Fruit fly (Drosophila melanogaster) whole organism, prepupa: ENCODE data around the gene CG32305.

Experiments used
- Blimp-1 ChIP-seq: fragments of 200-800 bp; sonication (Bioruptor generic); optimal IDR thresholded peaks from 3 replicates; lab custom pipeline; 2017; ENCODE audit warnings: missing biosample characterization, missing genetic modification characterization, mild to moderate bottlenecking, moderate library complexity, missing genetic modification reagents
- CG10631 ChIP-seq: fragments of 200-800 bp; sonication (Bioruptor generic); optimal IDR thresholded peaks from 2 replicates; lab custom pipeline; 2016; ENCODE audit warnings: missing biosample characterization, missing genetic modification characterization
- CG15336 ChIP-seq: fragments of 200-800 bp; sonication (Bioruptor generic); IDR thresholded peaks from 2 replicates; pipeline ENCODE4 v1.3.6; 2022; ENCODE audit warnings: missing biosample characterization, missing genetic modification characterization
- CG16779 ChIP-seq: fragments of 200-800 bp; sonication (Bioruptor generic); optimal IDR thresholded peaks from 3 replicates; lab custom pipeline; 2017; ENCODE audit warnings: missing biosample characterization, mild to moderate bottlenecking, missing genetic modification characterization
- CG31627 ChIP-seq: fragments of 200-800 bp; sonication (Bioruptor generic); optimal IDR thresholded peaks from 3 replicates; lab custom pipeline; 2016; ENCODE audit warnings: missing biosample characterization, missing genetic modification characterization
- CG34406 ChIP-seq: fragments of 200-800 bp; sonication (Bioruptor generic); optimal IDR thresholded peaks from 3 replicates; lab custom pipeline; 2016; ENCODE audit warnings: missing biosample characterization, missing genetic modification characterization
- CG3919 ChIP-seq: fragments of 200-800 bp; sonication (Bioruptor generic); optimal IDR thresholded peaks from 3 replicates; lab custom pipeline; 2016; ENCODE audit warnings: missing biosample characterization, missing genetic modification characterization
- CG4318 ChIP-seq: fragments of 200-800 bp; sonication (Bioruptor generic); optimal IDR thresholded peaks from 3 replicates; lab custom pipeline; 2017; ENCODE audit warnings: missing biosample characterization, mild to moderate bottlenecking, missing genetic modification characterization
- CG6276 ChIP-seq: fragments of 200-800 bp; sonication (Bioruptor generic); optimal IDR thresholded peaks from 2 replicates; lab custom pipeline; 2017; ENCODE audit warnings: missing biosample characterization, mild to moderate bottlenecking, missing genetic modification characterization
- CG6792 ChIP-seq: fragments of 200-800 bp; sonication (Bioruptor generic); optimal IDR thresholded peaks from 3 replicates; lab custom pipeline; 2016; ENCODE audit warnings: missing biosample characterization, missing genetic modification characterization
- CG6808 ChIP-seq: fragments of 200-800 bp; sonication (Bioruptor generic); optimal IDR thresholded peaks from 3 replicates; lab custom pipeline; 2017; ENCODE audit warnings: missing biosample characterization, missing genetic modification characterization, mild to moderate bottlenecking, moderate library complexity, missing genetic modification reagents
- CG7368 ChIP-seq: fragments of 200-800 bp; sonication (Bioruptor generic); optimal IDR thresholded peaks from 3 replicates; lab custom pipeline; 2016; ENCODE audit warnings: missing biosample characterization, missing genetic modification characterization
- CG8119 ChIP-seq: fragments of 200-800 bp; sonication (Bioruptor generic); IDR thresholded peaks from 3 replicates; pipeline ENCODE4 v1.3.6; 2022; ENCODE audit warnings: missing biosample characterization, missing genetic modification characterization
- CG8319 ChIP-seq: fragments of 200-800 bp; sonication (Bioruptor generic); optimal IDR thresholded peaks from 3 replicates; lab custom pipeline; 2016; ENCODE audit warnings: missing biosample characterization, missing genetic modification characterization
- CG8632 ChIP-seq: fragments of 200-800 bp; sonication (Bioruptor generic); optimal IDR thresholded peaks from 3 replicates; lab custom pipeline; 2016; ENCODE audit warnings: missing biosample characterization, missing genetic modification characterization
- Eip75B ChIP-seq: fragments of 200-800 bp; sonication (Bioruptor generic); optimal IDR thresholded peaks from 3 replicates; lab custom pipeline; 2016; ENCODE audit warnings: missing biosample characterization, missing genetic modification characterization
- Eip93F ChIP-seq: fragments of 200-800 bp; sonication (Bioruptor generic); optimal IDR thresholded peaks from 2 replicates; lab custom pipeline; 2016; ENCODE audit warnings: missing biosample characterization, mild to moderate bottlenecking, missing genetic modification characterization
- Ets21C ChIP-seq: fragments of 200-800 bp; sonication (Bioruptor generic); optimal IDR thresholded peaks from 3 replicates; lab custom pipeline; 2016; ENCODE audit warnings: missing biosample characterization, missing genetic modification characterization
- Ets96B ChIP-seq: fragments of 200-800 bp; optimal IDR thresholded peaks from 2 replicates; lab custom pipeline; 2019; ENCODE audit warnings: missing biosample characterization, mild to moderate bottlenecking, missing genetic modification characterization, moderate library complexity
- Gug ChIP-seq: fragments of 200-800 bp; sonication (Bioruptor generic); IDR thresholded peaks from 2 replicates; pipeline ENCODE4 v1.3.6; 2022; ENCODE audit warnings: missing biosample characterization, missing genetic modification characterization
- Hr38 ChIP-seq: sonication (Bioruptor generic); optimal IDR thresholded peaks from 2 replicates; lab custom pipeline; 2016; ENCODE audit warnings: missing biosample characterization, missing genetic modification characterization
- Hr39 ChIP-seq: fragments of 200-800 bp; sonication (Bioruptor generic); optimal IDR thresholded peaks from 2 replicates; lab custom pipeline; 2016; ENCODE audit warnings: missing biosample characterization, missing genetic modification characterization
- Hr4 ChIP-seq: fragments of 200-800 bp; sonication (Bioruptor generic); optimal IDR thresholded peaks from 3 replicates; lab custom pipeline; 2016; ENCODE audit warnings: missing biosample characterization, missing genetic modification characterization
- Lpt ChIP-seq: fragments of 200-800 bp; sonication (Bioruptor generic); optimal IDR thresholded peaks from 3 replicates; lab custom pipeline; 2016; ENCODE audit warnings: missing biosample characterization, missing genetic modification characterization
- Met ChIP-seq: fragments of 200-800 bp; sonication (Bioruptor generic); optimal IDR thresholded peaks from 3 replicates; lab custom pipeline; 2016; ENCODE audit warnings: missing biosample characterization, missing genetic modification characterization
- OdsH ChIP-seq: fragments of 200-800 bp; sonication (Bioruptor generic); optimal IDR thresholded peaks from 3 replicates; lab custom pipeline; 2016; ENCODE audit warnings: missing biosample characterization, missing genetic modification characterization
- Smox ChIP-seq: fragments of 200-800 bp; sonication (Bioruptor generic); optimal IDR thresholded peaks from 3 replicates; lab custom pipeline; 2016; ENCODE audit warnings: missing biosample characterization, missing genetic modification characterization
- Sox102F ChIP-seq: fragments of 200-800 bp; sonication (Bioruptor generic); optimal IDR thresholded peaks from 2 replicates; lab custom pipeline; 2016; ENCODE audit warnings: missing biosample characterization, mild to moderate bottlenecking, missing genetic modification characterization
- Sox14 ChIP-seq: fragments of 200-800 bp; sonication (Bioruptor generic); optimal IDR thresholded peaks from 3 replicates; lab custom pipeline; 2016; ENCODE audit warnings: missing biosample characterization, missing genetic modification characterization
- Sox15 ChIP-seq: fragments of 200-800 bp; sonication (Bioruptor generic); optimal IDR thresholded peaks from 3 replicates; lab custom pipeline; 2016; ENCODE audit warnings: missing biosample characterization, missing genetic modification characterization
- cyc ChIP-seq: fragments of 200-800 bp; sonication (Bioruptor generic); optimal IDR thresholded peaks from 3 replicates; lab custom pipeline; 2016; ENCODE audit warnings: missing biosample characterization, missing genetic modification characterization
- dac ChIP-seq: fragments of 200-800 bp; sonication (Bioruptor generic); optimal IDR thresholded peaks from 2 replicates; lab custom pipeline; 2017; ENCODE audit warnings: missing biosample characterization, mild to moderate bottlenecking, missing genetic modification characterization
- esn ChIP-seq: fragments of 200-800 bp; sonication (Bioruptor generic); optimal IDR thresholded peaks from 2 replicates; lab custom pipeline; 2016; ENCODE audit warnings: missing biosample characterization, mild to moderate bottlenecking, missing genetic modification characterization, moderate library complexity
- lz ChIP-seq: fragments of 200-800 bp; sonication (Bioruptor generic); optimal IDR thresholded peaks from 3 replicates; lab custom pipeline; 2016; ENCODE audit warnings: missing biosample characterization, missing genetic modification characterization
- pdm3 ChIP-seq: fragments of 200-800 bp; sonication (Bioruptor generic); optimal IDR thresholded peaks from 3 replicates; lab custom pipeline; 2016; ENCODE audit warnings: missing biosample characterization, missing genetic modification characterization
- salr ChIP-seq, 2 experiments: fragments of 200-800 bp; sonication (Bioruptor generic); optimal IDR thresholded peaks; 3 replicates each; lab custom pipeline; 2016 to 2018; ENCODE audit warnings: missing biosample characterization in 2 of 2, missing genetic modification characterization in 2 of 2, mild to moderate bottlenecking in 1 of 2
- spab ChIP-seq: fragments of 200-800 bp; sonication (Bioruptor generic); optimal IDR thresholded peaks from 2 replicates; lab custom pipeline; 2017; ENCODE audit warnings: missing biosample characterization, mild to moderate bottlenecking, missing genetic modification characterization, missing genetic modification reagents
- ss ChIP-seq, 2 experiments: fragments of 200-800 bp; sonication (Bioruptor generic); optimal IDR thresholded peaks; 2 replicates in 1 of 2; 3 replicates in 1 of 2; lab custom pipeline; 2017 to 2018; ENCODE audit warnings: mild to moderate bottlenecking in 2 of 2, missing biosample characterization in 2 of 2, missing genetic modification characterization in 2 of 2, moderate library complexity in 1 of 2
- svp ChIP-seq: fragments of 200-800 bp; sonication (Bioruptor generic); peaks from one replicate; lab custom pipeline; 2016; ENCODE audit warnings: missing biosample characterization, missing genetic modification characterization
- topi ChIP-seq: fragments of 200-800 bp; sonication (Bioruptor generic); optimal IDR thresholded peaks from 3 replicates; lab custom pipeline; 2016; ENCODE audit warnings: missing biosample characterization, missing genetic modification characterization
- vri ChIP-seq: fragments of 200-800 bp; sonication (Bioruptor generic); optimal IDR thresholded peaks from 3 replicates; lab custom pipeline; 2016; ENCODE audit warnings: missing biosample characterization, mild to moderate bottlenecking, missing genetic modification characterization

The CG32305 gene

dm6 chr3L:2265692-2266444 is 17.4 kb downstream of the CG32305 start, which contains the start of the genes ecd and CG13806 (continued):
- peak; percentile 26 for TF ChIP-seq svp (GFP tag; lab: Kevin White, UChicago)
- TF ChIP-seq CG15336 (GFP tag; lab: Robert Waterston, UW): no peak
- TF ChIP-seq cyc: peak; percentile 2
- no peak for TF ChIP-seq Sox102F (GFP tag; lab: Kevin White, UChicago)
- no peak for TF ChIP-seq pdm3 (GFP tag; lab: Kevin White, UChicago)
- TF ChIP-seq Eip75B: no peak
- peak; percentile 87 for TF ChIP-seq Sox14 (GFP tag; lab: Kevin White, UChicago)
- no peak for TF ChIP-seq Ets21C (GFP tag; lab: Kevin White, UChicago)
- TF ChIP-seq Hr4 (GFP tag; lab: Kevin White, UChicago): no peak
- peak; percentile 25 for TF ChIP-seq Hr39 (GFP tag; lab: Kevin White, UChicago)
- TF ChIP-seq Lpt (GFP tag; lab: Kevin White, UChicago): no peak
- no peak for TF ChIP-seq CG7368 (GFP tag; lab: Kevin White, UChicago)
- TF ChIP-seq CG4318: no peak
- no peak for TF ChIP-seq ss (GFP tag; optimal IDR thresholded peaks at IDR 0.05; lab: Kevin White, UChicago)
- TF ChIP-seq CG8119: no peak
- TF ChIP-seq Sox15 (GFP tag; lab: Kevin White, UChicago): no peak
- TF ChIP-seq OdsH (GFP tag; lab: Kevin White, UChicago): no peak
- TF ChIP-seq CG16779 (tag; lab: Kevin White, UChicago): no peak
- no peak for TF ChIP-seq Hr38 (GFP tag; lab: Kevin White, UChicago)
- TF ChIP-seq CG6792 (GFP tag; lab: Kevin White, UChicago): no peak
- peak; percentile 18 for TF ChIP-seq CG31627 (GFP tag; lab: Kevin White, UChicago)
- no peak for TF ChIP-seq Gug (GFP tag; lab: Robert Waterston, UW)

dm6 chr3L:2267558-2267957 is 19.1 kb downstream of the CG32305 start, which contains the start of gene obst-I:
obst-I (plus strand) TSS chr3L:2267858.
- no peak for TF ChIP-seq topi (GFP tag; lab: Kevin White, UChicago)

dm6 chr3L:2268525-2268924 is 20.1 kb downstream of the CG32305 start, which contains the start of gene CG32302:
CG32302 (plus strand) TSS chr3L:2268825.
- no peak for TF ChIP-seq Lpt (GFP tag; lab: Kevin White, UChicago)
- no peak for TF ChIP-seq CG8319 (GFP tag; lab: Kevin White, UChicago)
- TF ChIP-seq salr (GFP tag; optimal IDR thresholded peaks at IDR 0.05; lab: Kevin White, UChicago): no peak
- no peak for TF ChIP-seq CG8632 (GFP tag; lab: Kevin White, UChicago)
- no peak for TF ChIP-seq Hr39 (GFP tag; lab: Kevin White, UChicago)
- TF ChIP-seq Blimp-1 (GFP tag; lab: Kevin White, UChicago): no peak
- no peak for TF ChIP-seq Sox15 (GFP tag; lab: Kevin White, UChicago)
- no peak for TF ChIP-seq pdm3 (GFP tag; lab: Kevin White, UChicago)
- no peak for TF ChIP-seq dac
- TF ChIP-seq lz: no peak
- TF ChIP-seq cyc: no peak
- TF ChIP-seq Ets96B (tag; lab: Kevin White, UChicago): no peak
- no peak for TF ChIP-seq CG6808
- TF ChIP-seq topi (GFP tag; lab: Kevin White, UChicago): no peak
- no peak for TF ChIP-seq Met
- TF ChIP-seq CG10631 (GFP tag; lab: Kevin White, UChicago): no peak
- TF ChIP-seq Sox14 (GFP tag; lab: Kevin White, UChicago): no peak

- TF ChIP-seq CG6792 (GFP tag; lab: Kevin White, UChicago) (no peak), Smox (GFP tag; lab: Kevin White, UChicago) (no peak), CG3919 (no peak), esn (GFP tag; lab: Kevin White, UChicago) (no peak), CG6276 (no peak), Eip75B (no peak), CG16779 (tag; lab: Kevin White, UChicago) (no peak), Sox15 (GFP tag; lab: Kevin White, UChicago) (no peak), CG31627 (GFP tag; lab: Kevin White, UChicago) (no peak), Hr39 (GFP tag; lab: Kevin White, UChicago) (no peak), CG8119 (no peak), CG10631 (GFP tag; lab: Kevin White, UChicago) (no peak), Gug (GFP tag; lab: Robert Waterston, UW) (no peak), spab (GFP tag; lab: Kevin White, UChicago) (no peak), Lpt (GFP tag; lab: Kevin White, UChicago) (no peak), vri (no peak), CG8632 (GFP tag; lab: Kevin White, UChicago) (no peak), CG34406 (no peak), CG6808 (no peak), Eip93F (GFP tag; lab: Kevin White, UChicago) (no peak)
- TF ChIP-seq, all 60 proteins: peak for 0
Observed at dm6 chr3L:2272669-2273068, 24.2 kb downstream of the CG32305 start, which contains the start of gene yellow-g. yellow-g (minus strand) TSS chr3L:2272769.
